Worm (Caenorhabditis elegans): ENCODE results near the gene pir-2.

DNA sequence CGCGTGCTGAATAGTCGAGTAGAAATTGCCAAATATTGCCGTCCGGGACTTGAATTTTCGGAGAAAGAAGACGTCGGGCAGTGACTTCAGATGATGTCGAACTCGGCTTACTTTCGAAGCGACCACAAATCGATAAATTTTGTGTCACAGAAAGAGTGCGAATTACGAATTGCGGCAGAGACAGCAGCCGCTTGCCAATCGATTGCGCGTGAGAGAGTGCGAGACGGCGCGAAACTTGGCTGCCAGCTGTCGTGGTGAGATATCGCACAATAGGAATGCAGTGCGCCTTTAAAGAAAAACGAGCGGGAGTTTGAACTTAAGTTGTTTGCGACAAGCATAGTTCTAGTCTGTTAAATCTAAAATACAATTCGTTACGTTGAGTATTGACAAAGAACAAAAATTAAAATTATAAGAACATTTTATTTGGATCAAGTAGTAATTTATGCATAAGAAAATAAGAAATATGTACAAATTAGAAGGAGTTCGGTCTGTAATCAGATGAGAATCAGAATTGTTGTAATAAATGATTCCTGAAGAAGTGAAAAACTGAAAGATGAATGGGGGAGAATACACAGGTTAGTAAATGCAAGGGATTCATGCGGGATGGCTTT is at the start of gene pir-2:
- no peak for TF ChIP-seq ces-1 (GFP tag; optimal IDR thresholded peaks at IDR 0.05)
- no peak for TF ChIP-seq unc-39 (tag; optimal IDR thresholded peaks at IDR 0.05)
- TF ChIP-seq egl-43 (GFP tag; IDR thresholded peaks at IDR 0.05), result no peak
- peak; percentile 31 for TF ChIP-seq nhr-77 (tag; optimal IDR thresholded peaks at IDR 0.05)
- TF ChIP-seq nhr-76 (tag; optimal IDR thresholded peaks at IDR 0.05), result no peak
- TF ChIP-seq mxl-2 (GFP tag; conservative IDR thresholded peaks at IDR 0.05), result no peak
- TF ChIP-seq nhr-48 (tag; optimal IDR thresholded peaks at IDR 0.05), result peak; percentile 7
- peak; percentile 93 for TF ChIP-seq dpl-1 (GFP tag; optimal IDR thresholded peaks at IDR 0.05)
- TF ChIP-seq snpc-4 (tag; optimal IDR thresholded peaks at IDR 0.05), result no peak
- TF ChIP-seq hlh-30 (tag; optimal IDR thresholded peaks at IDR 0.05; ENCODE audit: insufficient read depth), result peak; percentile 91
- TF ChIP-seq nhr-237 (tag; optimal IDR thresholded peaks at IDR 0.05), result no peak
